Worm (Caenorhabditis elegans) whole organism, early embryonic: ENCODE results near the gene tor-2.

Experiments used
- B0310.2 ChIP-seq: sonication (generic microtip); optimal IDR thresholded peaks from 2 replicates; lab custom pipeline; 2016; ENCODE audit warnings: mild to moderate bottlenecking, missing genetic modification characterization, missing compliant biosample characterization
- F13C5.2 ChIP-seq: sonication (generic microtip); optimal IDR thresholded peaks from 2 replicates; lab custom pipeline; 2017; ENCODE audit warnings: mild to moderate bottlenecking, missing genetic modification characterization, inconsistent platforms, missing compliant biosample characterization
- aly-1 ChIP-seq: sonication (generic microtip); optimal IDR thresholded peaks from 2 replicates; lab custom pipeline; 2016; ENCODE audit warnings: missing genetic modification characterization, missing compliant biosample characterization
- ama-1 ChIP-seq: fragments of 150-350 bp; optimal IDR thresholded peaks from 2 replicates; lab custom pipeline; 2014
- ceh-13 ChIP-seq: fragments of 200-800 bp; sonication (Bioruptor generic); optimal IDR thresholded peaks from 2 replicates; lab custom pipeline; 2018; ENCODE audit warnings: mild to moderate bottlenecking, missing genetic modification characterization, missing compliant biosample characterization
- ceh-36 ChIP-seq: sonication (generic microtip); optimal IDR thresholded peaks from 2 replicates; lab custom pipeline; 2016; ENCODE audit warnings: missing genetic modification characterization, inconsistent platforms, missing compliant biosample characterization
- ets-7 ChIP-seq: sonication (generic microtip); optimal IDR thresholded peaks from 2 replicates; lab custom pipeline; 2016; ENCODE audit warnings: missing genotype, missing genetic modification characterization, missing compliant biosample characterization
- flt-1 ChIP-seq: fragments of 200-800 bp; sonication (Bioruptor generic); IDR thresholded peaks from 2 replicates; pipeline ENCODE4 v1.3.6; 2022; ENCODE audit warnings: missing genetic modification characterization, missing compliant biosample characterization
- hmbx-1 ChIP-seq: sonication (generic microtip); optimal IDR thresholded peaks from 2 replicates; lab custom pipeline; 2016; ENCODE audit warnings: mild to moderate bottlenecking, missing genetic modification characterization, missing compliant biosample characterization
- hmg-4 ChIP-seq: fragments of 200-800 bp; sonication (Bioruptor generic); optimal IDR thresholded peaks from 2 replicates; lab custom pipeline; 2018; ENCODE audit warnings: mild to moderate bottlenecking, missing genetic modification characterization, missing compliant biosample characterization
- hnd-1 ChIP-seq: sonication (generic microtip); optimal IDR thresholded peaks from 2 replicates; lab custom pipeline; 2016; ENCODE audit warnings: missing genetic modification characterization, missing compliant biosample characterization
- pes-1 ChIP-seq: fragments of 200-800 bp; sonication (Bioruptor generic); IDR thresholded peaks from 2 replicates; pipeline ENCODE4 v1.3.6; 2022; ENCODE audit warnings: missing genetic modification reagents, missing genetic modification characterization, missing compliant biosample characterization
- scrt-1 ChIP-seq: fragments of 200-800 bp; sonication (Bioruptor generic); IDR thresholded peaks from 2 replicates; pipeline ENCODE4 v1.3.6; 2022; ENCODE audit warnings: missing genetic modification characterization, missing compliant biosample characterization
- sea-1 ChIP-seq: fragments of 200-800 bp; sonication (Bioruptor generic); conservative IDR thresholded peaks from 2 replicates; pipeline ENCODE4 v1.3.6; 2022; ENCODE audit warnings: missing genetic modification characterization, missing compliant biosample characterization
- tbx-11 ChIP-seq: fragments of 200-800 bp; sonication (Bioruptor generic); IDR thresholded peaks from 2 replicates; pipeline ENCODE4 v1.3.6; 2022; ENCODE audit warnings: missing genetic modification characterization, missing compliant biosample characterization
- tbx-37 ChIP-seq: fragments of 200-800 bp; sonication (Bioruptor generic); conservative IDR thresholded peaks from 2 replicates; pipeline ENCODE4 v1.3.6; 2022; ENCODE audit warnings: missing genetic modification reagents, missing genetic modification characterization, missing compliant biosample characterization
- tra-4 ChIP-seq: sonication (generic microtip); optimal IDR thresholded peaks from 2 replicates; lab custom pipeline; 2017; ENCODE audit warnings: missing genetic modification characterization, missing compliant biosample characterization

Gene tor-2

DNA sequence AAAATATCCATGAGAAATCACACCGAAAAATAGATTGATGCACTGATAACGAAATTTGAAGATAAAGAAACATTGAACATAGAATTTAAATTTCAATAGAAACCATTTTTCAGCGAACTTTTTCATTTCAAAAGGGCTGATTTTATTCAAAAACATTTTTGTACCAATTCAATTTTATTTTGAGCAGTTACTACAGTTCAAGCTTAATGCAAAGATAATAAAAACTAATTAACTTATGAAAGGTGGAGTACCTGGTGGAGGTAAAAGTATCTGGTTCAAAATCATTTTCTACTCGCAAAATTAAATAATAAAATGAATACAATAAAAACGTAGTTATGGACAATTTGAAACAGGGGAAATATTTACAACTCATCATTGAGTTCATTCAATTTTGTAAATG, at the start of gene tor-2:
tor-2 (minus strand) TSS at position 101 of the 400 bp plus-strand sequence.
- no peak for TF ChIP-seq tra-4
- TF ChIP-seq ama-1 (lab: Kevin White, UChicago): no peak
- TF ChIP-seq ceh-36 (tag; lab: Kevin White, UChicago): no peak
- no peak for TF ChIP-seq hmbx-1
- TF ChIP-seq flt-1 (GFP tag; lab: Robert Waterston, UW): no peak
- no peak for TF ChIP-seq ceh-13
- TF ChIP-seq B0310.2 (tag; lab: Kevin White, UChicago): no peak
- no peak for TF ChIP-seq hnd-1 (tag; lab: Kevin White, UChicago)
- no peak for TF ChIP-seq tbx-37 (GFP tag; lab: Robert Waterston, UW)
- TF ChIP-seq scrt-1 (GFP tag; lab: Robert Waterston, UW): no peak
- TF ChIP-seq hmg-4: no peak

DNA sequence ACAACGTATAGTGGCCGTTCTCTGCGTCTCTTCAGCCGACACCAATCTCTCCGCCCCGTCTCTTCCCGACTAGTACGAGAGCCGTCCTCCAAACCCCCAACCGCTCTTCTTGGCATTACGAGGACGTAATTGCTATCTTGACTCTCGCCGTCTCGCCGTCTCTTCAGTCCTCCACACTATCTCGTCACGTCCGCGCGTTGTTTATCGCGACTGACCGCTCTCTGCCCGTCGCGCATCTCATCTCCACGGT, 49.5 kb upstream of the tor-2 start:
- no peak for TF ChIP-seq B0310.2 (tag; lab: Kevin White, UChicago)
- TF ChIP-seq ceh-13: no peak
- TF ChIP-seq hnd-1 (tag; lab: Kevin White, UChicago): no peak
- TF ChIP-seq hmbx-1: no peak
- TF ChIP-seq pes-1 (GFP tag; lab: Robert Waterston, UW): no peak
- no peak for TF ChIP-seq scrt-1 (GFP tag; lab: Robert Waterston, UW)
- no peak for TF ChIP-seq F13C5.2 (tag; lab: Kevin White, UChicago)
- TF ChIP-seq ceh-36 (tag; lab: Kevin White, UChicago): no peak
- no peak for TF ChIP-seq hmg-4
- TF ChIP-seq flt-1 (GFP tag; lab: Robert Waterston, UW): no peak
- no peak for TF ChIP-seq tbx-37 (GFP tag; lab: Robert Waterston, UW)
- TF ChIP-seq tbx-11 (GFP tag; lab: Robert Waterston, UW): no peak
- TF ChIP-seq sea-1 (GFP tag; lab: Robert Waterston, UW): no peak
- TF ChIP-seq tra-4: no peak
- TF ChIP-seq ama-1 (lab: Kevin White, UChicago): no peak

DNA sequence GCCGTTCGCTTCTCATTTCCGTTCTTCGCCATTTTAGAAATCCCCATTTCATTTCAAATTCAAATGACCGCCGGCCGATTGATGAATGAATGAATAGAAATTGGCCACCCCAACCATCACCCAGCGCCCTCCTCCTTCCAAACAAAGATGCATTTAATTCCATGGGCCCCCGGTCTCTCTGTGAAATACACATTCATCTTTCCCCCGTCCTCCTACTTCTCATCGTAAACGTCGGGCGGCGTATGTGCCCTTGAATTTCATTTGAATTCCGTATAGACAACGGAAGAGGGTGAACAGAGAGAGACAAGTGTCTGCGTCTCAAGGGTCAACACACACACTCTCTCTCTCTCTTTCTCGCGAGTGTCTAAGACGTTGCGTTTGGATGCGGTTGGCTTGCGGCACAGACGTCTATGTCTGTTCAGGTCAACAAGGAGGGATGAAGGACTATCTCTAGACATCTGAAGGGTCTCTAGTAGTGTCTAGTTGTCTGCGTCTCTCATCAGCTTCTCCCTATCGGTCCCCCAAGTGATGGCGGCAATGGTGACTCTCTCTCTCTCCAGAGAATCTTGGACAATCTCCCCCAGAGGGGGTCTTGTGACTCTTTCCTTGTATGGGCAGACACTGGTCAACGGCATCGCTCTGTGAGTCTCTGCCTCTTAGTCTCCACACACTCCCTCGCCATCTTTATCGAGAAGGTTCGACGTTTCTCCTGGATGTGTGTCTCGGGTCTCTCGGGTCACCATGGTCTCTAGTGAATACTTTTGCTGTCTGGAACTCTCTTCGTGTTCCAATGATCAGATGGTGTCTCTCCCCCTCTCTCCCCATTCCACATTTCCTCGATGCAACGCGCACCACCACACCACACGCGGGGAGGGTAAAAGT, 48.9 kb upstream of the tor-2 start:
- TF ChIP-seq hnd-1 (tag; lab: Kevin White, UChicago) (no peak), ama-1 (lab: Kevin White, UChicago) (peak; percentile 75), hmbx-1 (peak; percentile 13), F13C5.2 (tag; lab: Kevin White, UChicago) (peak; percentile 28), ets-7 (tag; lab: Kevin White, UChicago) (peak; percentile 24), tra-4 (no peak)

DNA sequence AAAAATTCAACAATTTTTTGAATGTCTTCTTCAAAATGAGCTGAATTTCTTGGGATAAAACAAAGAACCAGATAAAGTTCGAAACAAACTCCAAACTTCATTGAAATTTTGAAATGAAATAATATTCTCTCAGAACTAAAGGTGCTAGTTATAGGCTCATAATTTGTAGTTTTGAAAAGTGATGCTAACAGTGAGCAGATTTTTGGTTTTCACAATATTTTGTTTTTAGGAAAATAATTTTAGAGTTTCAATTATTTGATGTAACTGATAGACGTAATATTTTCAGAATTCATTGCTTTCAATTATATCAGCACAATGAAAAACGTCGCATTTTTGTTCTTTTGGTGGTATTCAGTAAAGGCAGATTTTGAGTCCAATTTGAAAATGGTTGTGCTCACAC, 35.9 kb upstream of the tor-2 start, which contains the start of the genes irld-56 and irld-55:
irld-56 (minus strand) TSS at position 101 of the 400 bp plus-strand sequence.
irld-55 (plus strand) TSS at position 316 of the 400 bp plus-strand sequence.
- TF ChIP-seq scrt-1 (GFP tag; lab: Robert Waterston, UW) (no peak), pes-1 (GFP tag; lab: Robert Waterston, UW) (no peak)

DNA sequence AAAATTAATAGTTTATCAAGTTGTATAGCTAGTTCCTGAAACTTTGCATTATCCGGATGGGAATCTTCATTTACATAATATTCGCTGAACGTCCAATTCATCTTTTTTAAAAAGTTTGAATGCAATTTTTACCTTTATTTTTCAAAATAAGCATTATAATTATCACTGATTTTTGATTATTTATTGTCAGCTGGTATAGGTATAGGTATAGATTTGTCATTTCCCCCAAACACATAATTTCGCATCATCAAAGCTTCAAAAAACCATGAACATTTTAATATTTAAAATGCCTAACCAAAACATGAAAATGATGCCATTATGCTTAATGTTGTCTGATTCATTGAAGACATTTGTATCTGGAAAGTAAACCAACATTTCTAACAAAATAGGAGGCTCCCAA, 31.9 kb upstream of the tor-2 start, which contains the start of gene srw-63:
srw-63 (minus strand) TSS at position 101 of the 400 bp plus-strand sequence.
- no peak for TF ChIP-seq ceh-13
- TF ChIP-seq F13C5.2 (tag; lab: Kevin White, UChicago): no peak
- TF ChIP-seq B0310.2 (tag; lab: Kevin White, UChicago): no peak
- no peak for TF ChIP-seq aly-1 (tag; lab: Kevin White, UChicago)
- TF ChIP-seq pes-1 (GFP tag; lab: Robert Waterston, UW): no peak
- no peak for TF ChIP-seq hmg-4
- no peak for TF ChIP-seq ama-1 (lab: Kevin White, UChicago)
- no peak for TF ChIP-seq sea-1 (GFP tag; lab: Robert Waterston, UW)
- TF ChIP-seq tbx-37 (GFP tag; lab: Robert Waterston, UW): no peak
- TF ChIP-seq tra-4: no peak
- TF ChIP-seq flt-1 (GFP tag; lab: Robert Waterston, UW): no peak
- TF ChIP-seq hmbx-1: no peak
- no peak for TF ChIP-seq tbx-11 (GFP tag; lab: Robert Waterston, UW)

DNA sequence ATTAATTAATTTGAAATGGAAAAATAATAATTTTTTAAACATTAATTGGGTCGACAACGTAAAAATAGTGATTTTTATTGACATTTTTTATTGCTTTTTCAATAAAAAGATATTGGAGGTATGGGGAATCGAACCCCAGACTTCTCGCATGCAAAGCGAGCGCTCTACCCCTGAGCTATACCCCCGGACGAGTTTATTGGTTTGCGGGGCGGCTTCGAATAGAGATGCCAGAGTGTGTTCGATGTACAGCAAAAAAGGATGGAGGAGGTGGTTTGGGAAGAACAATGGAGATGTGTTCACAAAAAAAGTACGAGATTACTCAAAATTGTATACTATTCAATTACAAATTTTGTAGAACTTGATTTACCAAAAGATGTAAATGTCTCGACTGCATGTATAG, 29.8 kb upstream of the tor-2 start:
- TF ChIP-seq pes-1 (GFP tag; lab: Robert Waterston, UW) (no peak; the same call in 1 of the 2 replicates), tra-4 (no peak), ceh-13 (peak; percentile 67), ama-1 (lab: Kevin White, UChicago) (no peak), tbx-37 (GFP tag; lab: Robert Waterston, UW) (peak; percentile 72), flt-1 (GFP tag; lab: Robert Waterston, UW) (peak; percentile 81), scrt-1 (GFP tag; lab: Robert Waterston, UW) (no peak), tbx-11 (GFP tag; lab: Robert Waterston, UW) (peak; percentile 75), hnd-1 (tag; lab: Kevin White, UChicago) (peak; percentile 62), F13C5.2 (tag; lab: Kevin White, UChicago) (peak; percentile 68), ets-7 (tag; lab: Kevin White, UChicago) (no peak), hmg-4 (no peak), aly-1 (tag; lab: Kevin White, UChicago) (no peak), B0310.2 (tag; lab: Kevin White, UChicago) (peak; percentile 4), ceh-36 (tag; lab: Kevin White, UChicago) (no peak), hmbx-1 (peak; percentile 1), sea-1 (GFP tag; lab: Robert Waterston, UW) (peak; percentile 80)

DNA sequence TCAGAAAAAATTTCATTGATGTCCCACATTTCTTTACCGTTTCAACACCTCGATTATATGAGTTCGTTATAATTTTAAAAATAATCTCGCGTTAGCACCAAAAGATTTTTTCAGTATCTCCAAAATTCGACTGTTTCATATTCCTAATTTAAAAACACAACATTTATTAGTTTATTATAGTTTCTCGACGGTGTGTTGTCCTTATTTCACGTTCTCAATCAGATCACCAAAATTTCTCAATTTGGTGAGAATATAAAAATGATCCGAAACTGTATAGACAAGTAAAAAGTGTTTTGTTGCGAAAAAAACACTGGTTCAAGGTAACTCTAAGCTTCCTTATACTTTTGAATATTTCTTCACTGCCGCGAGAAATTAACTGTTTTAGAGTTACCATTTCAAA, 24.8 kb upstream of the tor-2 start:
- TF ChIP-seq ama-1 (lab: Kevin White, UChicago) (no peak), sea-1 (GFP tag; lab: Robert Waterston, UW) (no peak), scrt-1 (GFP tag; lab: Robert Waterston, UW) (no peak), F13C5.2 (tag; lab: Kevin White, UChicago) (no peak), aly-1 (tag; lab: Kevin White, UChicago) (no peak), tbx-37 (GFP tag; lab: Robert Waterston, UW) (no peak), pes-1 (GFP tag; lab: Robert Waterston, UW) (no peak), ceh-13 (no peak), hnd-1 (tag; lab: Kevin White, UChicago) (no peak), hmg-4 (no peak)
